Worm (Caenorhabditis elegans): Measurements from ENCODE around the gene twk-36.

Gene twk-36

DNA sequence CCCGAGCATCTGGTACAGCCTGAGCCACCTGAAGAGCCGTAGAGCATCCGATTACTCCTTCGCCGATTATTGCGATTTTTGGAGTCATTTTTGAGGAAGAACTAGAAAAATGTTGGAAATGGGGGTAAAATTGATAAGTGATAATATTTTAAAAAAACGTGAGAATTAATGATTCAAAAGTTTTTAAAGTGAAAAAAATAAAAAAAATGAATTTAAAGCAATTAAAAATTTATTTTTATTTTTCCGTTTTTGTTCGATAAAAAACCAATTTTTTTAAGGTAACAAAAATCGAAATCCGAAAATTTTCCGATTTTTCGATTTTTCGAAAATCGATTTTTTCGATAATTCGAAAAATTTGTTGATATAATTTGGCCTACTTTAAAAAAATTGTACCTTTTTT, 30.3 kb upstream of the twk-36 start, which contains the start of gene ddo-1:
Gene ddo-1, minus strand, starts transcription at position 101 of the 400 bp plus-strand sequence.
- TF ChIP-seq F10E7.11 (tag; optimal IDR thresholded peaks at IDR 0.05) (no peak), ceh-79 (tag; optimal IDR thresholded peaks at IDR 0.05) (no peak), let-607 (tag; optimal IDR thresholded peaks at IDR 0.05) (no peak)

DNA sequence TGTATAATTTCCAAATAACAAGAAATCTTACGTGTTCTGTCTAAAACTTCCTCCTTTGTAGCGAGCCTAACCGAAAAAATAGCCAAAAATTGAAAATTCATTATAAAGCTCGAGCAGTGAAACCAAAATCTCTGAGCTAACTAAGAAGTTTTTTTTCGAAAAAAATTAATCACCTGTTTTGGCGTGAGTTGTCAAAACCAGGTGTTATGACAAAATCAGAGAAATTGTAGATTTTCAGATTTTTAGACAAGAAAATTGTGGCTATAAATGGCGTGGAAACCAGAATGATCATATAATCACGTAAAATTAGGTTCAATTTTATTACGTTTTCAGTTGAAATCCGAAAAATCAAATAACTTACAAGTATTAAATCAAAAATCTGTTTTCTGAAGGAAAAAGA, 26.2 kb upstream of the twk-36 start, which contains the start of gene sre-21:
Gene sre-21, minus strand, starts transcription at position 101 of the 400 bp plus-strand sequence.
- TF ChIP-seq ztf-28 (GFP tag; IDR thresholded peaks at IDR 0.05) = no peak
- no peak for TF ChIP-seq lir-1 (GFP tag; conservative IDR thresholded peaks at IDR 0.05)
- TF ChIP-seq unc-130 (GFP tag; optimal IDR thresholded peaks at IDR 0.05) = no peak
- TF ChIP-seq snpc-1.1 (tag; optimal IDR thresholded peaks at IDR 0.05; ENCODE audit: insufficient read depth) = no peak
- no peak for TF ChIP-seq efl-1 (GFP tag; optimal IDR thresholded peaks at IDR 0.05)
- TF ChIP-seq B0336.3 (GFP tag; IDR thresholded peaks at IDR 0.05) = no peak
- TF ChIP-seq mxl-1 (tag; optimal IDR thresholded peaks at IDR 0.05) = no peak
- no peak for TF ChIP-seq C06A6.2 (GFP tag; conservative IDR thresholded peaks at IDR 0.05)
- no peak for TF ChIP-seq T26A5.8 (tag; optimal IDR thresholded peaks at IDR 0.05)
- no peak for TF ChIP-seq ztf-6 (GFP tag; IDR thresholded peaks at IDR 0.05)
- TF ChIP-seq pha-4 (tag; optimal IDR thresholded peaks at IDR 0.05) = no peak
- no peak for TF ChIP-seq attf-6 (GFP tag; IDR thresholded peaks at IDR 0.05)
- TF ChIP-seq him-1 (tag; optimal IDR thresholded peaks at IDR 0.05) = no peak

DNA sequence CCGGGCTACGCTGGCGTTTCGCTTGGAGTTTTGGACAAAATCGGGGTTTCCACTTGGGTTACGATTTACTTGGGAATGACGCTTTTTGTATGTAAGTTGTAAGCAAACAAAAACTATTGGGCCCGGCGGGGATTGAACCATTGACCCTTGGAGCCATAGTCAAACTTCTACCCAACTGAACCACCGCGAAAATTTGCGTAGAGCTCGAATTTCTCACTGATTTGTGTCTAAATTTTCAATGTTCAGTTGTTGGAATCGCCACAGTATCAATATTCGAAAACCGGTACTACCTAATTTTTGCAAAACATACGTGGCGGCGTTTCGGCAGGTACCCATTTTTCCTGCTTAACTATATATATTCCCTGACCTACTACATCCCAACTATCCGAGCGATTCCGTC, 20.9 kb upstream of the twk-36 start:
- TF ChIP-seq unc-62 (GFP tag; optimal IDR thresholded peaks at IDR 0.05) = no peak
- TF ChIP-seq rpc-1 (optimal IDR thresholded peaks at IDR 0.05) = no peak
- TF ChIP-seq rpc-1 (tag; optimal IDR thresholded peaks at IDR 0.05) = peak; percentile 61
- no peak for TF ChIP-seq dpff-1 (tag; optimal IDR thresholded peaks at IDR 0.05)
- no peak for TF ChIP-seq rec-8 (tag; optimal IDR thresholded peaks at IDR 0.05)
- TF ChIP-seq tbp1 (GFP tag; optimal IDR thresholded peaks at IDR 0.05) = peak; percentile 74
- peak; percentile 29 for TF ChIP-seq B0261.1 (tag; optimal IDR thresholded peaks at IDR 0.05)
- TF ChIP-seq lin-26 (GFP tag; IDR thresholded peaks at IDR 0.05) = 0 out of 2 replicates have a peak, but pooled peaks have one; percentile 32
- no peak for TF ChIP-seq F55B11.4 (tag; optimal IDR thresholded peaks at IDR 0.05; ENCODE audit: borderline replicate concordance, insufficient read depth)

DNA sequence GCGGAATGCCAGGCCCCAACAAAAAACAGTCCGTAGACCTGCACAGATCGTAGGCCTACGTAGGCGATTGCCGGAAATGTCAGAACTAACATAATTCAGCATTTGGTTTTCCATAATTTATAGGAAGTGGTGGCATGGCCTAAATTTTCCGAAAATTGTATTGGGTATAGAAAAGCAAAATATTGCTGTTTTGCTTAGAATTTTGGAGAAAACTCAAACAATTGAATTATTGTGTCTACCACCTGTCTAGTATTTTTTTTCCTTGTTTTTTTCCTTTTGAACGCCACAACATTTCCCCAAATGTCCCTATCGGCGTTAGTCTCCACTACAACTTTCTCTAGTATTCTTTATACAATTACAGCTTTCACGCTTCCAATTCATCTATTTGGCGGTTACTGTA, 20.4 kb upstream of the twk-36 start, which contains the start of gene srh-284:
Gene srh-284, plus strand, starts transcription at position 301 of the 400 bp plus-strand sequence.
- no peak for TF ChIP-seq F57A8.1 (GFP tag; optimal IDR thresholded peaks at IDR 0.05)
- no peak for TF ChIP-seq ztf-26 (tag; optimal IDR thresholded peaks at IDR 0.05)
- TF ChIP-seq snpc-3.4 (tag; optimal IDR thresholded peaks at IDR 0.05) = no peak
- TF ChIP-seq madf-6 (GFP tag; IDR thresholded peaks at IDR 0.05) = no peak
- no peak for TF ChIP-seq ztf-22 (GFP tag; optimal IDR thresholded peaks at IDR 0.05)
- TF ChIP-seq F10E7.11 (tag; optimal IDR thresholded peaks at IDR 0.05) = no peak
- no peak for TF ChIP-seq sptf-2 (GFP tag; optimal IDR thresholded peaks at IDR 0.05)
- no peak for TF ChIP-seq unc-62 (GFP tag; optimal IDR thresholded peaks at IDR 0.05)
- no peak for TF ChIP-seq mel-28 (tag; optimal IDR thresholded peaks at IDR 0.05; ENCODE audit: borderline replicate concordance)
- no peak for TF ChIP-seq madf-10 (tag; optimal IDR thresholded peaks at IDR 0.05)
- TF ChIP-seq zfh-2 (GFP tag; conservative IDR thresholded peaks at IDR 0.05) = no peak
- TF ChIP-seq madf-3 (GFP tag; IDR thresholded peaks at IDR 0.05) = no peak
- TF ChIP-seq athp-1 (tag; optimal IDR thresholded peaks at IDR 0.05) = no peak

All from whole organism, young adult.